Fruit fly (Drosophila melanogaster) whole organism, embryonic: ENCODE measurements around the gene Pxd.
A peak's percentile ranks its signal among the peaks of the same experiment; 100 is the strongest.

ENCODE experiments used
- Abd-B ChIP-seq: fragments of 200-800 bp; sonication (Bioruptor generic); optimal IDR thresholded peaks from 2 replicates; lab custom pipeline; 2018; ENCODE audit warnings: missing biosample characterization, mild to moderate bottlenecking, missing genetic modification characterization, moderate library complexity
- Bgb ChIP-seq: fragments of 200-800 bp; sonication (Bioruptor generic); IDR thresholded peaks from 2 replicates; pipeline ENCODE4 v1.3.6; 2022; ENCODE audit warnings: missing biosample characterization, missing genetic modification characterization; ENCODE audit not compliant: partially characterized antibody
- CG10267 ChIP-seq: fragments of 200-800 bp; sonication (Bioruptor generic); optimal IDR thresholded peaks from 2 replicates; lab custom pipeline; 2018; ENCODE audit warnings: missing biosample characterization, mild to moderate bottlenecking, missing genetic modification characterization, moderate library complexity
- CG11093 ChIP-seq: fragments of 200-800 bp; sonication (Bioruptor generic); IDR thresholded peaks from 3 replicates; pipeline ENCODE4 v1.3.6; 2022; ENCODE audit warnings: missing biosample characterization, missing genetic modification characterization
- CG11504 ChIP-seq: fragments of 200-800 bp; sonication (Bioruptor generic); optimal IDR thresholded peaks from 3 replicates; lab custom pipeline; 2019; ENCODE audit warnings: missing biosample characterization, mild to moderate bottlenecking, missing genetic modification characterization, moderate library complexity
- CG1233 ChIP-seq: fragments of 200-800 bp; sonication (Bioruptor generic); optimal IDR thresholded peaks from 4 replicates; lab custom pipeline; 2018; ENCODE audit warnings: missing biosample characterization, mild to moderate bottlenecking, missing genetic modification characterization
- CG15514 ChIP-seq: fragments of 200-800 bp; sonication (Bioruptor generic); optimal IDR thresholded peaks from 3 replicates; lab custom pipeline; 2017; ENCODE audit warnings: missing biosample characterization, missing genetic modification characterization, mild to moderate bottlenecking, moderate library complexity, missing genetic modification reagents
- CG17361 ChIP-seq: fragments of 200-800 bp; sonication (Bioruptor generic); IDR thresholded peaks from 3 replicates; pipeline ENCODE4 v1.3.6; 2022; ENCODE audit warnings: missing biosample characterization, missing genetic modification characterization
- CG2116 ChIP-seq: fragments of 200-800 bp; sonication (Bioruptor generic); optimal IDR thresholded peaks from 3 replicates; lab custom pipeline; 2018; ENCODE audit warnings: missing biosample characterization, mild to moderate bottlenecking, missing genetic modification characterization
- CG34376 ChIP-seq: fragments of 200-800 bp; sonication (Bioruptor generic); optimal IDR thresholded peaks from 2 replicates; lab custom pipeline; 2018; ENCODE audit warnings: missing biosample characterization, mild to moderate bottlenecking, missing genetic modification characterization
- CG4820 ChIP-seq: fragments of 200-800 bp; sonication (Bioruptor generic); optimal IDR thresholded peaks from 3 replicates; lab custom pipeline; 2016; ENCODE audit warnings: missing biosample characterization, missing genetic modification characterization
- CG6654 ChIP-seq: fragments of 200-800 bp; sonication (Bioruptor generic); optimal IDR thresholded peaks from 2 replicates; lab custom pipeline; 2017; ENCODE audit warnings: missing biosample characterization, mild to moderate bottlenecking, missing genetic modification characterization
- CG6683 ChIP-seq: fragments of 200-800 bp; sonication (Bioruptor generic); optimal IDR thresholded peaks from 2 replicates; lab custom pipeline; 2017; ENCODE audit warnings: missing biosample characterization, mild to moderate bottlenecking, missing genetic modification characterization, missing genetic modification reagents
- CG6854 ChIP-seq: fragments of 200-800 bp; sonication (Bioruptor generic); optimal IDR thresholded peaks from 3 replicates; lab custom pipeline; 2017; ENCODE audit warnings: missing biosample characterization, mild to moderate bottlenecking, missing genetic modification characterization
- CG7372 ChIP-seq: fragments of 200-800 bp; sonication (Bioruptor generic); IDR thresholded peaks from 2 replicates; pipeline ENCODE4 v1.3.6; 2022; ENCODE audit warnings: missing biosample characterization, missing genetic modification characterization
- CG7786 ChIP-seq: fragments of 200-800 bp; sonication (Bioruptor generic); optimal IDR thresholded peaks from 2 replicates; lab custom pipeline; 2016; ENCODE audit warnings: missing biosample characterization, missing genetic modification characterization
- CG8388 ChIP-seq: fragments of 200-800 bp; sonication (Bioruptor generic); optimal IDR thresholded peaks from 2 replicates; lab custom pipeline; 2019; ENCODE audit warnings: missing biosample characterization, mild to moderate bottlenecking, missing genetic modification characterization, moderate library complexity
- CG8944 ChIP-seq: fragments of 200-800 bp; sonication (Bioruptor generic); optimal IDR thresholded peaks from 3 replicates; lab custom pipeline; 2016; ENCODE audit warnings: missing biosample characterization, missing genetic modification characterization
- D ChIP-seq, 2 experiments: fragments of 200-800 bp in 1 of 2; fragments of >200 bp in 1 of 2; sonication (Bioruptor generic) in 1 of 2; optimal IDR thresholded peaks; 2 replicates in 1 of 2; 3 replicates in 1 of 2; lab custom pipeline; 2017; ENCODE audit warnings: mild to moderate bottlenecking in 1 of 2, missing biosample characterization in 1 of 2, missing genetic modification characterization in 1 of 2, missing genetic modification reagents in 1 of 2
- Dbx ChIP-seq: fragments of 200-800 bp; sonication (Bioruptor generic); IDR thresholded peaks from 3 replicates; pipeline ENCODE4 v1.3.6; 2022; ENCODE audit warnings: missing biosample characterization, missing genetic modification characterization
- Dll ChIP-seq: fragments of 200-800 bp; sonication (Bioruptor generic); IDR thresholded peaks from 4 replicates; pipeline ENCODE4 v1.3.6; 2022; ENCODE audit warnings: missing biosample characterization, missing genetic modification characterization; ENCODE audit not compliant: partially characterized antibody
- Doc2 ChIP-seq: fragments of 200-800 bp; sonication (Bioruptor generic); IDR thresholded peaks from 2 replicates; pipeline ENCODE4 v1.3.6; 2022; ENCODE audit warnings: missing biosample characterization, missing genetic modification characterization
- HmgD ChIP-seq: fragments of 200-800 bp; sonication (Bioruptor generic); optimal IDR thresholded peaks from 3 replicates; lab custom pipeline; 2016; ENCODE audit warnings: missing biosample characterization, missing genetic modification characterization
- Lhr ChIP-seq: fragments of 200-800 bp; sonication (Bioruptor generic); optimal IDR thresholded peaks from 3 replicates; lab custom pipeline; 2017; ENCODE audit warnings: mild to moderate bottlenecking, missing biosample characterization, missing genetic modification reagents, missing genetic modification characterization
- Lim3 ChIP-seq: fragments of 200-800 bp; sonication (Bioruptor generic); IDR thresholded peaks from 2 replicates; pipeline ENCODE4 v1.3.6; 2022; ENCODE audit warnings: missing biosample characterization, missing genetic modification characterization
- Sry-δ ChIP-seq: fragments of 200-800 bp; sonication (Bioruptor generic); optimal IDR thresholded peaks from 2 replicates; lab custom pipeline; 2016; ENCODE audit warnings: missing biosample characterization, missing genetic modification characterization
- Taf1 ChIP-seq: fragments of 200-800 bp; sonication (Bioruptor generic); IDR thresholded peaks from 2 replicates; pipeline ENCODE4 v1.3.6; 2022; ENCODE audit warnings: missing biosample characterization, missing genetic modification characterization
- abd-A ChIP-seq: fragments of 200-800 bp; sonication (Bioruptor generic); optimal IDR thresholded peaks from 3 replicates; lab custom pipeline; 2019; ENCODE audit warnings: missing biosample characterization, mild to moderate bottlenecking, missing genetic modification characterization, moderate library complexity
- amos ChIP-seq: fragments of 200-800 bp; sonication (Bioruptor generic); IDR thresholded peaks from 2 replicates; pipeline ENCODE4 v1.3.6; 2022; ENCODE audit warnings: missing biosample characterization, missing genetic modification characterization; ENCODE audit not compliant: partially characterized antibody
- ato ChIP-seq: fragments of 200-800 bp; sonication (Bioruptor generic); IDR thresholded peaks from 2 replicates; pipeline ENCODE4 v1.3.6; 2022; ENCODE audit warnings: missing biosample characterization, missing genetic modification characterization; ENCODE audit not compliant: partially characterized antibody
- caup ChIP-seq: fragments of 200-800 bp; sonication (Bioruptor generic); optimal IDR thresholded peaks from 3 replicates; lab custom pipeline; 2017; ENCODE audit warnings: missing biosample characterization, mild to moderate bottlenecking, missing genetic modification characterization, moderate library complexity; ENCODE audit not compliant: severe bottlenecking
- chinmo ChIP-seq: fragments of 200-800 bp; sonication (Bioruptor generic); IDR thresholded peaks from 4 replicates; pipeline ENCODE4 v1.3.6; 2022; ENCODE audit warnings: missing biosample characterization, missing genetic modification characterization; ENCODE audit not compliant: partially characterized antibody
- chn ChIP-seq: fragments of 200-800 bp; sonication (Bioruptor generic); optimal IDR thresholded peaks from 2 replicates; lab custom pipeline; 2016; ENCODE audit warnings: missing biosample characterization, missing genetic modification characterization
- dmrt11E ChIP-seq: fragments of 200-800 bp; sonication (Bioruptor generic); optimal IDR thresholded peaks from 3 replicates; lab custom pipeline; 2018; ENCODE audit warnings: missing biosample characterization, mild to moderate bottlenecking, missing genetic modification characterization, moderate library complexity
- ems ChIP-seq: fragments of 200-800 bp; sonication (Bioruptor generic); optimal IDR thresholded peaks from 3 replicates; lab custom pipeline; 2016; ENCODE audit warnings: missing biosample characterization, missing genetic modification characterization
- fd3F ChIP-seq: fragments of 200-800 bp; sonication (Bioruptor generic); optimal IDR thresholded peaks from 2 replicates; lab custom pipeline; 2018; ENCODE audit warnings: missing biosample characterization, mild to moderate bottlenecking, missing genetic modification characterization, moderate library complexity
- fu2 ChIP-seq: fragments of 200-800 bp; sonication (Bioruptor generic); optimal IDR thresholded peaks from 2 replicates; lab custom pipeline; 2016; ENCODE audit warnings: missing biosample characterization, missing genetic modification characterization
- inv ChIP-seq: fragments of 200-800 bp; sonication (Bioruptor generic); IDR thresholded peaks from 2 replicates; pipeline ENCODE4 v1.3.6; 2022; ENCODE audit warnings: missing biosample characterization, missing genetic modification characterization; ENCODE audit not compliant: partially characterized antibody
- mam ChIP-seq: fragments of 200-800 bp; sonication (Bioruptor generic); optimal IDR thresholded peaks from 3 replicates; lab custom pipeline; 2016; ENCODE audit warnings: missing biosample characterization, missing genetic modification characterization
- nom ChIP-seq: fragments of 200-800 bp; sonication (Bioruptor generic); optimal IDR thresholded peaks from 2 replicates; lab custom pipeline; 2017; ENCODE audit warnings: missing biosample characterization, missing genetic modification characterization, mild to moderate bottlenecking, moderate library complexity, missing genetic modification reagents
- onecut ChIP-seq: fragments of 200-800 bp; sonication (Bioruptor generic); IDR thresholded peaks from 2 replicates; pipeline ENCODE4 v1.3.6; 2022; ENCODE audit warnings: missing biosample characterization, missing genetic modification characterization
- otp ChIP-seq: fragments of 200-800 bp; sonication (Bioruptor generic); IDR thresholded peaks from 3 replicates; pipeline ENCODE4, ENCODE4 v1.3.6; 2022; ENCODE audit warnings: missing biosample characterization, missing genetic modification characterization
- p53 ChIP-seq: fragments of 200-800 bp; sonication (Bioruptor generic); optimal IDR thresholded peaks from 2 replicates; lab custom pipeline; 2016; ENCODE audit warnings: missing biosample characterization, missing genetic modification characterization
- peb ChIP-seq: fragments of 200-800 bp; sonication (Bioruptor generic); IDR thresholded peaks from 2 replicates; pipeline ENCODE4 v1.3.6; 2022; ENCODE audit warnings: missing biosample characterization, missing genetic modification characterization
- slou ChIP-seq: fragments of 200-800 bp; sonication (Bioruptor generic); optimal IDR thresholded peaks from 3 replicates; lab custom pipeline; 2016; ENCODE audit warnings: missing biosample characterization, missing genetic modification characterization
- tio ChIP-seq: fragments of 200-800 bp; sonication (Bioruptor generic); optimal IDR thresholded peaks from 2 replicates; lab custom pipeline; 2017; ENCODE audit warnings: missing biosample characterization, missing genetic modification characterization, inconsistent platforms
- ttk ChIP-seq: fragments of 200-800 bp; sonication (Bioruptor generic); IDR thresholded peaks from 2 replicates; pipeline ENCODE4 v2.1.2; 2022; ENCODE audit warnings: missing biosample characterization, missing genetic modification characterization
- zen2 ChIP-seq: fragments of 200-800 bp; sonication (Bioruptor generic); IDR thresholded peaks from 3 replicates; pipeline ENCODE4 v1.3.6; 2022; ENCODE audit warnings: missing biosample characterization, missing genetic modification characterization; ENCODE audit not compliant: partially characterized antibody

Pxd gene

DNA sequence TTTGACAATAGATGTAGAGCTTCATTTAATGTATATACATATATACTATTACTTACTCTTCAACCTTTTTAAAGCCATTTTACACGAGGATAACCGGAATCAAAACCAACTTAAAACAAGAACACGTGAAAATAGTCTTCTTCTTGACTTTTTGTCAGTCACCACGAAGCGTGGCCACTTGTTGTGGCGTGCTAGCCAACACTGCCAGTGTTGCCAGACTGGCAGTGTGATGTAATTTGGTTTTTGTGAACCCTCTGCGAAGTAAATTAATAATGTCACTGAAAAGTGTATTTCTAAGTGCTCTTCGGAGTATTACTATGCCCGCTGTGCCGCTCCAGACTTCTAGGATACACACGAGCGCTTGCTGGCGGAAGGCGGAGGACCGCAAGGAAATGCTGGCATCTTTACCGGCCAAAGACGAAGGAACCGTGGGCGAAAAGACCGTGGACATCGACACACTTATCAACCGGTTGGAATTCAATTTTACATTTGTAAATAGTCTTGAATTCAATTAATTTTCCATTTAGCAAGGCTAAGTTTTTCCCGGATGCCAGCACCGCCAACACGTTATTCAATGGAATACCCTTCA is 58.2 kb downstream of the Pxd start, which contains the start of the genes Ns1 and mRpS11 (continued):
- TF ChIP-seq abd-A (tag; lab: Kevin White, UChicago) (no peak), CG6683 (GFP tag; lab: Kevin White, UChicago) (peak; percentile 1), ato (peak; percentile 28; the same call in 1 of the 2 replicates), Abd-B (GFP tag; lab: Kevin White, UChicago) (no peak), zen2 (GFP tag; lab: Robert Waterston, UW) (no peak), CG7372 (GFP tag; lab: Robert Waterston, UW) (no peak), CG2116 (peak; percentile 34), inv (no peak), CG11504 (tag; lab: Kevin White, UChicago) (no peak), CG6654 (GFP tag; lab: Kevin White, UChicago) (no peak), fu2 (GFP tag; lab: Kevin White, UChicago) (peak; percentile 56), amos (GFP tag; lab: Robert Waterston, UW) (peak; percentile 36; the same call in 1 of the 2 replicates), CG7786 (peak; percentile 55), Dbx (peak; percentile 61; the same call in 2 of the 3 replicates), nom (GFP tag; lab: Kevin White, UChicago) (peak; percentile 40), CG15514 (peak; percentile 79), onecut (GFP tag; lab: Robert Waterston, UW) (peak; percentile 39; the same call in 1 of the 2 replicates), ems (GFP tag; lab: Kevin White, UChicago) (no peak), CG10267 (tag; lab: Kevin White, UChicago) (peak; percentile 95), CG8388 (GFP tag; lab: Kevin White, UChicago) (no peak), CG17361 (0 out of 3 replicates have a peak, but pooled peaks have one; percentile 35), slou (GFP tag; lab: Kevin White, UChicago) (no peak), chinmo (GFP tag; lab: Robert Waterston, UW) (no peak), CG11093 (no peak), peb (GFP tag; lab: Robert Waterston, UW) (no peak), CG34376 (GFP tag; lab: Kevin White, UChicago) (peak; percentile 47), fd3F (GFP tag; lab: Kevin White, UChicago) (no peak), otp (peak; percentile 15; the same call in 1 of the 3 replicates), Dll (GFP tag; lab: Robert Waterston, UW) (no peak), p53 (GFP tag; lab: Kevin White, UChicago) (no peak), Doc2 (GFP tag; lab: Robert Waterston, UW) (no peak), tio (GFP tag; lab: Kevin White, UChicago) (no peak), HmgD (GFP tag; lab: Kevin White, UChicago) (no peak), Sry-δ (GFP tag; lab: Kevin White, UChicago) (peak; percentile 11), CG8944 (no peak), Lhr (GFP tag; lab: Kevin White, UChicago) (no peak), CG1233 (peak; percentile 22), caup (peak; percentile 54), ttk (GFP tag; lab: Robert Waterston, UW) (no peak), chn (GFP tag; lab: Kevin White, UChicago) (peak; percentile 30), CG6854 (no peak), mam (GFP tag; lab: Kevin White, UChicago) (peak; percentile 13), Lim3 (GFP tag; lab: Robert Waterston, UW) (no peak), dmrt11E (tag; lab: Kevin White, UChicago) (no peak), Taf1 (GFP tag; lab: Robert Waterston, UW) (no peak), Bgb (GFP tag; lab: Robert Waterston, UW) (peak; percentile 43; the same call in 1 of the 2 replicates), D (optimal IDR thresholded peaks at IDR 0.05; lab: Kevin White, UChicago) (no peak), D (GFP tag; optimal IDR thresholded peaks at IDR 0.05; lab: Kevin White, UChicago) (no peak), CG4820 (GFP tag; lab: Kevin White, UChicago) (peak; percentile 0)
